Worm (Caenorhabditis elegans): ENCODE results near the gene bath-37.
A peak's percentile ranks its signal among the peaks of the same experiment; 100 is the strongest.

The bath-37 gene

ce11 chrIV:12108984-12109657 lies 40.4 kb downstream of the bath-37 start:
- TF ChIP-seq lsy-2 (tag; optimal IDR thresholded peaks at IDR 0.05) (no peak), dmd-4 (tag; optimal IDR thresholded peaks at IDR 0.05) (no peak)

- TF ChIP-seq mab-5 (tag; optimal IDR thresholded peaks at IDR 0.05): no peak
- no peak for TF ChIP-seq ztf-1 (GFP tag; conservative IDR thresholded peaks at IDR 0.05)
- no peak for TF ChIP-seq unc-62 (GFP tag; optimal IDR thresholded peaks at IDR 0.05)
- TF ChIP-seq nhr-21 (tag; optimal IDR thresholded peaks at IDR 0.05): no peak
- no peak for TF ChIP-seq unc-55 (GFP tag; optimal IDR thresholded peaks at IDR 0.05)
- no peak for TF ChIP-seq mdl-1 (tag; optimal IDR thresholded peaks at IDR 0.05)
- TF ChIP-seq lin-39 (tag; optimal IDR thresholded peaks at IDR 0.05): no peak
- TF ChIP-seq C34F6.9 (tag; optimal IDR thresholded peaks at IDR 0.05): no peak
- no peak for TF ChIP-seq elt-1 (tag; optimal IDR thresholded peaks at IDR 0.05)
- TF ChIP-seq aly-2 (tag; optimal IDR thresholded peaks at IDR 0.05): no peak
- no peak for TF ChIP-seq F13H6.1 (tag; optimal IDR thresholded peaks at IDR 0.05)
These were observed 41.1 kb downstream of the bath-37 start for ce11 chrIV:12109743-12110142.

ce11 chrIV:12110339-12110738 lies 41.6 kb downstream of the bath-37 start, which contains the start of gene col-129:
col-129 (minus strand) TSS chrIV:12110439.
- TF ChIP-seq sma-3 (GFP tag; optimal IDR thresholded peaks at IDR 0.05) (no peak), ztf-11 (tag; optimal IDR thresholded peaks at IDR 0.05) (no peak), nhr-12 (tag; optimal IDR thresholded peaks at IDR 0.05) (no peak), unc-55 (GFP tag; optimal IDR thresholded peaks at IDR 0.05) (no peak), blmp-1 (tag; optimal IDR thresholded peaks at IDR 0.05; ENCODE audit: insufficient read depth) (no peak), R02D3.7 (tag; optimal IDR thresholded peaks at IDR 0.05) (no peak), F13H6.1 (tag; optimal IDR thresholded peaks at IDR 0.05) (no peak), nhr-25 (tag; optimal IDR thresholded peaks at IDR 0.05) (no peak), nhr-77 (tag; optimal IDR thresholded peaks at IDR 0.05) (no peak), unc-39 (tag; optimal IDR thresholded peaks at IDR 0.05) (no peak), alr-1 (tag; optimal IDR thresholded peaks at IDR 0.05) (no peak), ceh-82 (tag; optimal IDR thresholded peaks at IDR 0.05) (no peak), elt-3 (tag; optimal IDR thresholded peaks at IDR 0.05) (no peak)

ce11 chrIV:12111477-12111876 lies 42.8 kb downstream of the bath-37 start, which contains the start of gene dlc-2:
dlc-2 (minus strand) TSS chrIV:12111577.
- TF ChIP-seq ceh-16 (tag; optimal IDR thresholded peaks at IDR 0.05): no peak
- TF ChIP-seq nhr-12 (tag; optimal IDR thresholded peaks at IDR 0.05): no peak
- TF ChIP-seq nhr-6 (tag; optimal IDR thresholded peaks at IDR 0.05): no peak
- TF ChIP-seq nhr-11 (tag; optimal IDR thresholded peaks at IDR 0.05): no peak
- TF ChIP-seq lin-39 (tag; optimal IDR thresholded peaks at IDR 0.05): no peak
- no peak for TF ChIP-seq F13H6.1 (tag; optimal IDR thresholded peaks at IDR 0.05)
- no peak for TF ChIP-seq snpc-4 (tag; optimal IDR thresholded peaks at IDR 0.05)
- TF ChIP-seq Y55F3AM.14 (GFP tag; optimal IDR thresholded peaks at IDR 0.05): no peak
- TF ChIP-seq nhr-77 (tag; optimal IDR thresholded peaks at IDR 0.05): no peak
- no peak for TF ChIP-seq sem-4 (tag; optimal IDR thresholded peaks at IDR 0.05)
- TF ChIP-seq nhr-25 (tag; optimal IDR thresholded peaks at IDR 0.05): no peak
- TF ChIP-seq sma-3 (GFP tag; optimal IDR thresholded peaks at IDR 0.05): no peak
- TF ChIP-seq elt-1 (tag; optimal IDR thresholded peaks at IDR 0.05): no peak
- no peak for TF ChIP-seq ZK546.5 (tag; optimal IDR thresholded peaks at IDR 0.05)
- no peak for TF ChIP-seq ama-1 (optimal IDR thresholded peaks at IDR 0.05)
- no peak for TF ChIP-seq nhr-237 (tag; optimal IDR thresholded peaks at IDR 0.05)

- peak; percentile 63 for TF ChIP-seq F13H6.1 (tag; optimal IDR thresholded peaks at IDR 0.05)
- TF ChIP-seq nhr-25 (tag; optimal IDR thresholded peaks at IDR 0.05): no peak
- TF ChIP-seq C34F6.9 (tag; optimal IDR thresholded peaks at IDR 0.05): peak; percentile 35
- TF ChIP-seq nhr-129 (tag; optimal IDR thresholded peaks at IDR 0.05): peak; percentile 94
- TF ChIP-seq lsy-2 (tag; optimal IDR thresholded peaks at IDR 0.05): peak in 1 of 2 experiments; percentile 23
- no peak for TF ChIP-seq nhr-23 (tag; optimal IDR thresholded peaks at IDR 0.05)
These were observed 44.4 kb downstream of the bath-37 start for ce11 chrIV:12113056-12113455.
